Worm (Caenorhabditis elegans): ENCODE measurements around the gene srbc-41.
A peak's percentile ranks its signal among the peaks of the same experiment; 100 is the strongest.

srbc-41 gene

ce11 chrV:1593799-1594420 lies 20.7 kb downstream of the srbc-41 start, which contains the start of gene F16B4.4:
Gene F16B4.4 (plus strand): TSS chrV:1594019.
- TF ChIP-seq ama-1 (optimal IDR thresholded peaks at IDR 0.05) (no peak), jun-1 (tag; optimal IDR thresholded peaks at IDR 0.05) (peak; percentile 30), blmp-1 (tag; optimal IDR thresholded peaks at IDR 0.05) (peak; percentile 75), fkh-10 (GFP tag; optimal IDR thresholded peaks at IDR 0.05) (no peak), nhr-19 (GFP tag; conservative IDR thresholded peaks at IDR 0.05) (no peak), lin-35 (GFP tag; optimal IDR thresholded peaks at IDR 0.05) (peak in 1 of 2 experiments; percentile 18), nhr-85 (tag) (peak; percentile 74), nhr-47 (tag; optimal IDR thresholded peaks at IDR 0.05) (no peak), elt-3 (tag; optimal IDR thresholded peaks at IDR 0.05) (peak in 2 of 6 experiments; percentile 58 to 71), egl-13 (tag; optimal IDR thresholded peaks at IDR 0.05) (no peak), nhr-71 (tag; optimal IDR thresholded peaks at IDR 0.05) (peak; percentile 17), unc-130 (tag; optimal IDR thresholded peaks at IDR 0.05) (no peak), snu-23 (GFP tag; optimal IDR thresholded peaks at IDR 0.05) (peak; percentile 13), nhr-20 (tag; optimal IDR thresholded peaks at IDR 0.05) (peak; percentile 45)

- no peak for TF ChIP-seq blmp-1 (tag; optimal IDR thresholded peaks at IDR 0.05)
- TF ChIP-seq unc-98 (GFP tag; IDR thresholded peaks at IDR 0.05): no peak
- no peak for TF ChIP-seq zag-1 (tag; optimal IDR thresholded peaks at IDR 0.05)
- no peak for TF ChIP-seq nhr-237 (tag; optimal IDR thresholded peaks at IDR 0.05)
- TF ChIP-seq elt-3 (tag; optimal IDR thresholded peaks at IDR 0.05): no peak
- TF ChIP-seq nhr-85 (tag): no peak
- TF ChIP-seq unc-86 (tag; optimal IDR thresholded peaks at IDR 0.05): no peak
- TF ChIP-seq ets-5 (GFP tag; IDR thresholded peaks at IDR 0.05): no peak
- no peak for TF ChIP-seq isw-1 (GFP tag; IDR thresholded peaks at IDR 0.05)
- TF ChIP-seq nhr-28 (tag; optimal IDR thresholded peaks at IDR 0.05): no peak
- no peak for TF ChIP-seq ceh-8 (GFP tag; optimal IDR thresholded peaks at IDR 0.05)
- TF ChIP-seq nhr-11 (tag; optimal IDR thresholded peaks at IDR 0.05): no peak
- TF ChIP-seq ceh-90 (tag; optimal IDR thresholded peaks at IDR 0.05): no peak
- TF ChIP-seq hlh-17 (GFP tag; optimal IDR thresholded peaks at IDR 0.05; ENCODE audit: borderline replicate concordance): no peak
Measured at ce11 chrV:1588128-1588527, 26.5 kb downstream of the srbc-41 start, which contains the start of gene F16B4.5. Gene F16B4.5 (plus strand): TSS chrV:1588428.

- TF ChIP-seq nhr-84 (tag; optimal IDR thresholded peaks at IDR 0.05) (no peak), mab-9 (GFP tag; IDR thresholded peaks at IDR 0.05) (no peak)
Measured at ce11 chrV:1586906-1587305, 27.7 kb downstream of the srbc-41 start, which contains the start of gene F16B4.6. Gene F16B4.6 (plus strand): TSS chrV:1587206.

- no peak for TF ChIP-seq efl-1 (optimal IDR thresholded peaks at IDR 0.05)
- no peak for TF ChIP-seq efl-1 (GFP tag; optimal IDR thresholded peaks at IDR 0.05 in 1 of 2)
- TF ChIP-seq tbx-2 (tag; optimal IDR thresholded peaks at IDR 0.05): no peak
- no peak for TF ChIP-seq pax-3 (tag; optimal IDR thresholded peaks at IDR 0.05)
- no peak for TF ChIP-seq nhr-28 (tag; optimal IDR thresholded peaks at IDR 0.05)
- no peak for TF ChIP-seq mef-2 (tag; optimal IDR thresholded peaks at IDR 0.05)
- no peak for TF ChIP-seq ceh-90 (tag; optimal IDR thresholded peaks at IDR 0.05)
- no peak for TF ChIP-seq isw-1 (GFP tag; IDR thresholded peaks at IDR 0.05)
- TF ChIP-seq nhr-77 (tag; optimal IDR thresholded peaks at IDR 0.05): no peak
- TF ChIP-seq nhr-11 (tag; optimal IDR thresholded peaks at IDR 0.05): no peak
- no peak for TF ChIP-seq blmp-1 (tag; optimal IDR thresholded peaks at IDR 0.05)
- no peak for TF ChIP-seq xbp-1 (tag; optimal IDR thresholded peaks at IDR 0.05)
- TF ChIP-seq lir-3 (tag; optimal IDR thresholded peaks at IDR 0.05; ENCODE audit: poor library complexity): no peak
- TF ChIP-seq nhr-90 (tag; optimal IDR thresholded peaks at IDR 0.05; ENCODE audit: poor library complexity): no peak
Measured at ce11 chrV:1585411-1585810, 29.2 kb downstream of the srbc-41 start, which contains the start of gene F16B4.7. Gene F16B4.7 (plus strand): TSS chrV:1585711.
